Worm (Caenorhabditis elegans): Measurements from ENCODE around the gene C28H8.7.
A peak's percentile ranks its signal among the peaks of the same experiment; 100 is the strongest.

Gene C28H8.7

ce11 chrIII:5886893-5887292 is at the start of gene C28H8.7:
Gene C28H8.7, minus strand, starts transcription at chrIII:5886993.
- TF ChIP-seq egl-27 (tag; optimal IDR thresholded peaks at IDR 0.05) (no peak), nhr-237 (tag; optimal IDR thresholded peaks at IDR 0.05) (no peak), nhr-21 (tag; optimal IDR thresholded peaks at IDR 0.05) (no peak), alr-1 (tag; optimal IDR thresholded peaks at IDR 0.05) (no peak), skn-1 (tag; optimal IDR thresholded peaks at IDR 0.05) (no peak), ceh-16 (tag; optimal IDR thresholded peaks at IDR 0.05) (no peak), lsy-2 (tag; optimal IDR thresholded peaks at IDR 0.05) (no peak), elt-3 (tag; optimal IDR thresholded peaks at IDR 0.05) (no peak), unc-62 (GFP tag; optimal IDR thresholded peaks at IDR 0.05) (no peak), zag-1 (tag; optimal IDR thresholded peaks at IDR 0.05) (no peak), nhr-11 (tag; optimal IDR thresholded peaks at IDR 0.05) (no peak), R02D3.7 (tag; optimal IDR thresholded peaks at IDR 0.05) (no peak), crh-2 (tag; optimal IDR thresholded peaks at IDR 0.05) (no peak), fos-1 (tag; optimal IDR thresholded peaks at IDR 0.05) (no peak), snpc-4 (tag; optimal IDR thresholded peaks at IDR 0.05) (no peak)

- TF ChIP-seq elt-1 (tag; optimal IDR thresholded peaks at IDR 0.05) (no peak), C34F6.9 (tag; optimal IDR thresholded peaks at IDR 0.05) (peak; percentile 40), mbf-1 (tag; optimal IDR thresholded peaks at IDR 0.05) (no peak), F13H6.1 (tag; optimal IDR thresholded peaks at IDR 0.05) (peak; percentile 24), lsy-2 (tag; optimal IDR thresholded peaks at IDR 0.05) (peak in 1 of 2 experiments; percentile 9)
Measured at ce11 chrIII:5934138-5934658, 47.4 kb upstream of the C28H8.7 start.

- no peak for TF ChIP-seq mab-5 (tag; optimal IDR thresholded peaks at IDR 0.05)
Measured at ce11 chrIII:5932853-5933252, 46.1 kb upstream of the C28H8.7 start, which contains the start of gene zmp-1. Gene zmp-1, minus strand, starts transcription at chrIII:5932953.

ce11 chrIII:5931433-5931994 is 44.7 kb upstream of the C28H8.7 start, which contains the start of gene EGAP1.5:
Gene EGAP1.5, plus strand, starts transcription at chrIII:5931721.
- TF ChIP-seq F13H6.1 (tag; optimal IDR thresholded peaks at IDR 0.05), result peak; percentile 32
- TF ChIP-seq snpc-4 (tag; optimal IDR thresholded peaks at IDR 0.05), result no peak
- TF ChIP-seq ztf-1 (GFP tag; conservative IDR thresholded peaks at IDR 0.05), result no peak
- TF ChIP-seq ztf-4 (tag; optimal IDR thresholded peaks at IDR 0.05), result no peak
- TF ChIP-seq mdl-1 (tag; optimal IDR thresholded peaks at IDR 0.05), result no peak
- TF ChIP-seq mbf-1 (tag; optimal IDR thresholded peaks at IDR 0.05), result no peak
- TF ChIP-seq dmd-4 (tag; optimal IDR thresholded peaks at IDR 0.05), result no peak
- TF ChIP-seq sem-4 (tag; optimal IDR thresholded peaks at IDR 0.05), result no peak
- no peak for TF ChIP-seq ZK546.5 (tag; optimal IDR thresholded peaks at IDR 0.05)
- no peak for TF ChIP-seq sma-9 (GFP tag; optimal IDR thresholded peaks at IDR 0.05)
- TF ChIP-seq sma-9 (tag; optimal IDR thresholded peaks at IDR 0.05), result no peak
- TF ChIP-seq elt-1 (tag; optimal IDR thresholded peaks at IDR 0.05), result no peak
- TF ChIP-seq nhr-129 (tag; optimal IDR thresholded peaks at IDR 0.05), result peak; percentile 31

- TF ChIP-seq dmd-4 (tag; optimal IDR thresholded peaks at IDR 0.05) (no peak), C34F6.9 (tag; optimal IDR thresholded peaks at IDR 0.05) (no peak), lsy-2 (tag; optimal IDR thresholded peaks at IDR 0.05) (peak in 1 of 2 experiments; percentile 40), alr-1 (tag; optimal IDR thresholded peaks at IDR 0.05) (no peak), lin-39 (tag; optimal IDR thresholded peaks at IDR 0.05) (no peak), unc-55 (GFP tag; optimal IDR thresholded peaks at IDR 0.05) (no peak), ama-1 (optimal IDR thresholded peaks at IDR 0.05) (no peak), peb-1 (tag; optimal IDR thresholded peaks at IDR 0.05) (no peak), F13H6.1 (tag; optimal IDR thresholded peaks at IDR 0.05) (peak; percentile 24), lin-13 (GFP tag; optimal IDR thresholded peaks at IDR 0.05) (no peak), zag-1 (tag; optimal IDR thresholded peaks at IDR 0.05) (no peak), sma-9 (GFP tag; optimal IDR thresholded peaks at IDR 0.05) (peak; percentile 33), sma-9 (tag; optimal IDR thresholded peaks at IDR 0.05) (no peak), nhr-129 (tag; optimal IDR thresholded peaks at IDR 0.05) (peak; percentile 17), ceh-16 (tag; optimal IDR thresholded peaks at IDR 0.05) (no peak)
Measured at ce11 chrIII:5930659-5931058, 43.9 kb upstream of the C28H8.7 start.

All from whole organism, L2 larva.